Fruit fly (Drosophila melanogaster): ENCODE results near the gene CG13474.

CG13474 gene

dm6 chr3L:14665802-14666351 lies 31.0 kb downstream of the CG13474 start (continued):
- no peak; the same call in 1 of the 2 replicates for TF ChIP-seq MBD-R2 (GFP tag; IDR thresholded peaks at IDR 0.05)
- peak; percentile 84 for TF ChIP-seq MTF-1 (GFP tag; optimal IDR thresholded peaks at IDR 0.05; ENCODE audit: borderline replicate concordance)
- peak; percentile 44 for TF ChIP-seq ash1 (GFP tag; optimal IDR thresholded peaks at IDR 0.05)
- peak; percentile 82 for TF ChIP-seq sisA (GFP tag; IDR thresholded peaks at IDR 0.05)
- peak; percentile 5 for TF ChIP-seq CG3995 (GFP tag; optimal IDR thresholded peaks at IDR 0.05)
- TF ChIP-seq CG18619 (GFP tag; optimal IDR thresholded peaks at IDR 0.05) = peak; percentile 82
- peak; percentile 79 for TF ChIP-seq nau (GFP tag; optimal IDR thresholded peaks at IDR 0.05)
- peak; percentile 77 for TF ChIP-seq Aef1 (GFP tag; IDR thresholded peaks at IDR 0.05)
- peak; percentile 92 for TF ChIP-seq Xbp1 (GFP tag; optimal IDR thresholded peaks at IDR 0.05)
- TF ChIP-seq gt (GFP tag; IDR thresholded peaks at IDR 0.05) = peak; percentile 57
- peak; percentile 78 for TF ChIP-seq CG1792 (GFP tag; optimal IDR thresholded peaks at IDR 0.05)
- TF ChIP-seq CG11723 (GFP tag; optimal IDR thresholded peaks at IDR 0.05) = peak; percentile 84
- TF ChIP-seq prd (optimal IDR thresholded peaks at IDR 0.05) = no peak
- peak; percentile 91 for TF ChIP-seq prd (GFP tag; IDR thresholded peaks at IDR 0.05)
- TF ChIP-seq CG1603 (tag; optimal IDR thresholded peaks at IDR 0.05) = peak; percentile 91
- peak; percentile 93 for TF ChIP-seq row (GFP tag; IDR thresholded peaks at IDR 0.05)
- TF ChIP-seq CG15514 (GFP tag; optimal IDR thresholded peaks at IDR 0.05) = peak; percentile 77
- TF ChIP-seq CG42726 (GFP tag; IDR thresholded peaks at IDR 0.05; ENCODE audit: partially characterized antibody) = no peak
- TF ChIP-seq CG4820 (GFP tag; optimal IDR thresholded peaks at IDR 0.05) = peak; percentile 91
- TF ChIP-seq cad (GFP tag; optimal IDR thresholded peaks at IDR 0.05) = no peak
- TF ChIP-seq CG31365 (tag; optimal IDR thresholded peaks at IDR 0.05) = peak; percentile 51
- TF ChIP-seq CG10543 (GFP tag; optimal IDR thresholded peaks at IDR 0.05) = peak; percentile 76
- TF ChIP-seq Ets97D (GFP tag; optimal IDR thresholded peaks at IDR 0.05) = peak; percentile 68
- TF ChIP-seq CG18599 (GFP tag; optimal IDR thresholded peaks at IDR 0.05) = peak; percentile 94
- TF ChIP-seq gce (GFP tag; IDR thresholded peaks at IDR 0.05) = peak; percentile 80; the same call in 2 of the 3 replicates
- TF ChIP-seq Dad (GFP tag; optimal IDR thresholded peaks at IDR 0.05) = peak; percentile 89
- TF ChIP-seq CG12236 (GFP tag; optimal IDR thresholded peaks at IDR 0.05) = peak; percentile 81
- TF ChIP-seq h (optimal IDR thresholded peaks at IDR 0.05) = no peak
- peak; percentile 83 for TF ChIP-seq dm (GFP tag; optimal IDR thresholded peaks at IDR 0.05)
- TF ChIP-seq tx (GFP tag; optimal IDR thresholded peaks at IDR 0.05) = peak; percentile 79
- TF ChIP-seq Optix (GFP tag; IDR thresholded peaks at IDR 0.05) = peak; percentile 89
- peak; percentile 23 for TF ChIP-seq kni (GFP tag; optimal IDR thresholded peaks at IDR 0.05)
- peak; percentile 90 for TF ChIP-seq Rfx (GFP tag; IDR thresholded peaks at IDR 0.05)
- peak; percentile 35 for TF ChIP-seq Ravus (GFP tag; IDR thresholded peaks at IDR 0.05)
- TF ChIP-seq Hand (GFP tag; optimal IDR thresholded peaks at IDR 0.05) = peak; percentile 80
- peak; percentile 86 for TF ChIP-seq CG17568 (GFP tag; optimal IDR thresholded peaks at IDR 0.05)
- peak; percentile 74 for TF ChIP-seq sug (tag; optimal IDR thresholded peaks at IDR 0.05)
- peak; percentile 81 for TF ChIP-seq Hr3 (GFP tag; optimal IDR thresholded peaks at IDR 0.05)
- peak; percentile 49 for TF ChIP-seq nerfin-1 (tag; optimal IDR thresholded peaks at IDR 0.05)
- peak; percentile 44 for TF ChIP-seq CG2116 (GFP tag; optimal IDR thresholded peaks at IDR 0.05)
- peak; percentile 78 for TF ChIP-seq twi (tag; optimal IDR thresholded peaks at IDR 0.05)
- peak; percentile 92 to 94 for TF ChIP-seq chif (GFP tag; optimal IDR thresholded peaks at IDR 0.05)
- TF ChIP-seq nerfin-2 (GFP tag; IDR thresholded peaks at IDR 0.05; ENCODE audit: partially characterized antibody) = no peak
- TF ChIP-seq CG30403 (GFP tag; optimal IDR thresholded peaks at IDR 0.05) = peak; percentile 87
- peak; percentile 91 for TF ChIP-seq Hsf (GFP tag; optimal IDR thresholded peaks at IDR 0.05)
- TF ChIP-seq en (GFP tag; optimal IDR thresholded peaks at IDR 0.05) = peak; percentile 77
- TF ChIP-seq Gsc (GFP tag; IDR thresholded peaks at IDR 0.05) = no peak; the same call in 1 of the 2 replicates
- peak; percentile 75 for TF ChIP-seq Dek (tag; optimal IDR thresholded peaks at IDR 0.05)
- peak; percentile 61 for TF ChIP-seq CG18011 (GFP tag; optimal IDR thresholded peaks at IDR 0.05)
- TF ChIP-seq gsb (GFP tag; IDR thresholded peaks at IDR 0.05) = peak; percentile 68; the same call in 1 of the 2 replicates
- peak; percentile 89 for TF ChIP-seq tap (tag; optimal IDR thresholded peaks at IDR 0.05)

Data from whole organism, embryonic.